Worm (Caenorhabditis elegans) whole organism, L3 larva: ENCODE results near the gene H41C03.3.

Experiments used
- aly-2 ChIP-seq: fragments of 150-350 bp; optimal IDR thresholded peaks from 2 replicates; lab custom pipeline; 2014; ENCODE audit warnings: missing biosample characterization, missing genetic modification characterization
- ama-1 ChIP-seq: fragments of 150-350 bp; optimal IDR thresholded peaks from 2 replicates; lab custom pipeline; 2018
- ceh-16 ChIP-seq: sonication (generic microtip); optimal IDR thresholded peaks from 2 replicates; lab custom pipeline; 2017; ENCODE audit warnings: missing biosample characterization, missing genetic modification characterization
- ceh-82 ChIP-seq: fragments of 150-350 bp; optimal IDR thresholded peaks from 2 replicates; lab custom pipeline; 2014; ENCODE audit warnings: missing biosample characterization, missing genetic modification characterization
- egl-27 ChIP-seq: sonication (generic microtip); optimal IDR thresholded peaks from 4 replicates; lab custom pipeline; 2017; ENCODE audit warnings: missing biosample characterization, missing genetic modification reagents, missing genetic modification characterization
- elt-3 ChIP-seq, 3 experiments: fragments of 150-350 bp in 1 of 3; sonication (generic microtip) in 2 of 3; optimal IDR thresholded peaks; 2 replicates in 2 of 3; 4 replicates in 1 of 3; lab custom pipeline; 2014 to 2017; ENCODE audit warnings: missing biosample characterization in 3 of 3, missing genetic modification characterization in 3 of 3
- fkh-10 ChIP-seq: sonication (generic microtip); optimal IDR thresholded peaks from 2 replicates; lab custom pipeline; 2017; ENCODE audit warnings: missing biosample characterization, missing genetic modification reagents, missing genetic modification characterization
- lin-15B ChIP-seq: fragments of 150-350 bp; optimal IDR thresholded peaks from 2 replicates; lab custom pipeline; 2014; ENCODE audit warnings: missing biosample characterization, missing genetic modification characterization
- lsy-12 ChIP-seq: sonication (generic microtip); optimal IDR thresholded peaks from 2 replicates; lab custom pipeline; 2016; ENCODE audit warnings: mild to moderate bottlenecking, missing genetic modification characterization, missing compliant biosample characterization
- pha-4 ChIP-seq: fragments of 150-350 bp; optimal IDR thresholded peaks from 2 replicates; lab custom pipeline; 2014; ENCODE audit warnings: missing biosample characterization, missing genetic modification reagents, missing genetic modification characterization
- pqm-1 ChIP-seq: fragments of 150-350 bp; optimal IDR thresholded peaks from 2 replicates; lab custom pipeline; 2017; ENCODE audit warnings: missing biosample characterization, missing genetic modification characterization, inconsistent platforms
- snpc-4 ChIP-seq: fragments of 150-350 bp; optimal IDR thresholded peaks from 2 replicates; lab custom pipeline; 2014; ENCODE audit warnings: missing biosample characterization, missing genetic modification characterization
- tbx-2 ChIP-seq: sonication (generic microtip); optimal IDR thresholded peaks from 2 replicates; lab custom pipeline; 2016; ENCODE audit warnings: mild to moderate bottlenecking, missing genetic modification characterization, missing compliant biosample characterization

ce11 chrII:5804288-5804687 is 41.3 kb upstream of the H41C03.3 start:
- TF ChIP-seq ama-1 (lab: Kevin White, UChicago) (no peak), tbx-2 (tag; lab: Kevin White, UChicago) (no peak), elt-3 (tag; optimal IDR thresholded peaks at IDR 0.05; lab: Kevin White, UChicago) (no peak), ceh-16 (tag; lab: Kevin White, UChicago) (no peak), aly-2 (tag; lab: Kevin White, UChicago) (no peak), egl-27 (no peak), pqm-1 (tag; lab: Kevin White, UChicago) (peak; percentile 25), pha-4 (tag; lab: Kevin White, UChicago) (peak; percentile 8), ceh-82 (tag; lab: Kevin White, UChicago) (no peak), fkh-10 (no peak), snpc-4 (no peak), lsy-12 (tag; lab: Kevin White, UChicago) (no peak), lin-15B (no peak)
